Fruit fly (Drosophila melanogaster): Measurements from ENCODE around the gene CG11656.

Gene CG11656

dm6 chr3R:12998234-12998591, 11.5 kb upstream of the CG11656 start:
- TF ChIP-seq Myc (optimal IDR thresholded peaks at IDR 0.05) (no peak), ttk (optimal IDR thresholded peaks at IDR 0.05) (no peak), h (optimal IDR thresholded peaks at IDR 0.05) (no peak), psq (optimal IDR thresholded peaks at IDR 0.05) (no peak), insv (optimal IDR thresholded peaks at IDR 0.05) (no peak), Sin3A (optimal IDR thresholded peaks at IDR 0.05) (no peak)

dm6 chr3R:13010905-13011620, 1.4 kb downstream of the CG11656 start, which contains the start of gene CG8031:
Gene CG8031, minus strand, starts transcription at chr3R:13011310.
- no peak for TF ChIP-seq Myc (optimal IDR thresholded peaks at IDR 0.05)
- no peak for TF ChIP-seq insv (optimal IDR thresholded peaks at IDR 0.05)
- no peak for TF ChIP-seq h (optimal IDR thresholded peaks at IDR 0.05)
- TF ChIP-seq ttk (optimal IDR thresholded peaks at IDR 0.05), result no peak
- TF ChIP-seq psq (optimal IDR thresholded peaks at IDR 0.05), result no peak
- TF ChIP-seq Sin3A (optimal IDR thresholded peaks at IDR 0.05), result no peak

dm6 chr3R:13011621-13011963, 1.9 kb downstream of the CG11656 start, which contains the start of gene CtBP:
Gene CtBP, plus strand, starts transcription at chr3R:13011649.
- no peak for TF ChIP-seq Sin3A (optimal IDR thresholded peaks at IDR 0.05)
- no peak for TF ChIP-seq psq (optimal IDR thresholded peaks at IDR 0.05)
- no peak for TF ChIP-seq ttk (optimal IDR thresholded peaks at IDR 0.05)
- no peak for TF ChIP-seq Myc (optimal IDR thresholded peaks at IDR 0.05)
- TF ChIP-seq insv (optimal IDR thresholded peaks at IDR 0.05), result no peak
- no peak for TF ChIP-seq h (optimal IDR thresholded peaks at IDR 0.05)

- TF ChIP-seq Myc (optimal IDR thresholded peaks at IDR 0.05) (no peak), ttk (optimal IDR thresholded peaks at IDR 0.05) (no peak), Sin3A (optimal IDR thresholded peaks at IDR 0.05) (no peak), psq (optimal IDR thresholded peaks at IDR 0.05) (no peak), h (optimal IDR thresholded peaks at IDR 0.05) (no peak), insv (optimal IDR thresholded peaks at IDR 0.05) (no peak)
Measured at dm6 chr3R:13012351-13012750, 2.7 kb downstream of the CG11656 start.

- TF ChIP-seq h (optimal IDR thresholded peaks at IDR 0.05), result no peak
- no peak for TF ChIP-seq Sin3A (optimal IDR thresholded peaks at IDR 0.05)
Measured at dm6 chr3R:13012990-13013389, 3.3 kb downstream of the CG11656 start.

- no peak for TF ChIP-seq h (optimal IDR thresholded peaks at IDR 0.05)
- TF ChIP-seq ttk (optimal IDR thresholded peaks at IDR 0.05), result no peak
- TF ChIP-seq Myc (optimal IDR thresholded peaks at IDR 0.05), result no peak
- no peak for TF ChIP-seq psq (optimal IDR thresholded peaks at IDR 0.05)
- no peak for TF ChIP-seq Sin3A (optimal IDR thresholded peaks at IDR 0.05)
- TF ChIP-seq insv (optimal IDR thresholded peaks at IDR 0.05), result no peak
Measured at dm6 chr3R:13014168-13014881, 4.6 kb downstream of the CG11656 start.

- TF ChIP-seq Sin3A (optimal IDR thresholded peaks at IDR 0.05), result no peak
- no peak for TF ChIP-seq ttk (optimal IDR thresholded peaks at IDR 0.05)
- no peak for TF ChIP-seq insv (optimal IDR thresholded peaks at IDR 0.05)
- no peak for TF ChIP-seq Myc (optimal IDR thresholded peaks at IDR 0.05)
Measured at dm6 chr3R:13015402-13015801, 5.7 kb downstream of the CG11656 start.

- TF ChIP-seq ttk (optimal IDR thresholded peaks at IDR 0.05) (no peak), Sin3A (optimal IDR thresholded peaks at IDR 0.05) (no peak), psq (optimal IDR thresholded peaks at IDR 0.05) (no peak), insv (optimal IDR thresholded peaks at IDR 0.05) (no peak), Myc (optimal IDR thresholded peaks at IDR 0.05) (no peak), h (optimal IDR thresholded peaks at IDR 0.05) (no peak)
Measured at dm6 chr3R:13015811-13016766, 6.4 kb downstream of the CG11656 start.

- no peak for TF ChIP-seq Sin3A (optimal IDR thresholded peaks at IDR 0.05)
- no peak for TF ChIP-seq psq (optimal IDR thresholded peaks at IDR 0.05)
- TF ChIP-seq ttk (optimal IDR thresholded peaks at IDR 0.05), result no peak
- no peak for TF ChIP-seq h (optimal IDR thresholded peaks at IDR 0.05)
- no peak for TF ChIP-seq insv (optimal IDR thresholded peaks at IDR 0.05)
- TF ChIP-seq Myc (optimal IDR thresholded peaks at IDR 0.05), result no peak
Measured at dm6 chr3R:13017623-13018036, 7.9 kb downstream of the CG11656 start.

- no peak for TF ChIP-seq Sin3A (optimal IDR thresholded peaks at IDR 0.05)
- TF ChIP-seq psq (optimal IDR thresholded peaks at IDR 0.05), result no peak
- TF ChIP-seq Myc (optimal IDR thresholded peaks at IDR 0.05), result no peak
Measured at dm6 chr3R:13018284-13018900, 8.7 kb downstream of the CG11656 start.

dm6 chr3R:13018995-13019394, 9.3 kb downstream of the CG11656 start:
- TF ChIP-seq insv (optimal IDR thresholded peaks at IDR 0.05), result no peak
- no peak for TF ChIP-seq Myc (optimal IDR thresholded peaks at IDR 0.05)
- no peak for TF ChIP-seq psq (optimal IDR thresholded peaks at IDR 0.05)
- TF ChIP-seq Sin3A (optimal IDR thresholded peaks at IDR 0.05), result no peak
- TF ChIP-seq h (optimal IDR thresholded peaks at IDR 0.05), result no peak
- TF ChIP-seq ttk (optimal IDR thresholded peaks at IDR 0.05), result no peak
